Fruit fly (Drosophila melanogaster): ENCODE data around the gene CG42724.

CG42724 gene

DNA sequence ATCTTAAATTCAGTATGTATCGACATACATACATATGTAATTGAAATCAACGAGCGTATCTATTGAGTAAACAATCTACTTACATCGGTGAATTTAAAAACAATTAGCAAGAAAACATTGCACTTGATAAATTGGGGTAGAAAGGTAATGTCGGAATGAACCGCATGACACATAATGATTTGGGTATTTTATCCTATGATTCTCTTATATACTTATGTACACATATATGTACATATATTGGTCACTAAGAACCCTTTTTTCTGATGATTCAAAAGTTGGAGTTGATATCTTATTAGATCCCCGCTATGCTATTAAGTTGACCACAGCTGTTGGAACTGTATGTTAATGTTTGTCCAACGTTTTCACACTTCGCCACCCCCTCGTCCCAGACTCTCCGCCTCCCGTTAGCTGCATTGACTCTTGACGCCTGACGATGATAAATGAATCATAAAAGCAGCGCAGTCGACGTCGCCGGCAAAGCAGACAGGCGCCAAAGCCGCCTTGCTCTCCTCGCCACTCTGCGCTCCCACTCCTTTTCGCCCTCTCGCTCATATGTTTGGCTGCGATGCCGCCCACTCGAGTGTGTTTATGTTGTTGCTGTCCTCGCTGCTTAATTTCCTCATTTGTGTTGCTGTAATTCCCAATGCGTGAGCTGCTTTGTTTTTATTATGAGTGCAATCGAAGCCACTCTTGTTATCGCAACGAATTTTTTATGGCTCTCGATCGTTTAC lies 15.0 kb downstream of the CG42724 start (continued):
- TF ChIP-seq cwo (GFP tag; optimal IDR thresholded peaks at IDR 0.05) (no peak), tin (GFP tag; optimal IDR thresholded peaks at IDR 0.05) (no peak), CG15011 (GFP tag; optimal IDR thresholded peaks at IDR 0.05) (no peak), tup (GFP tag; optimal IDR thresholded peaks at IDR 0.05) (no peak), vvl (GFP tag; IDR thresholded peaks at IDR 0.05) (0 out of 2 replicates have a peak, but pooled peaks have one; percentile 9), CG2678 (tag; optimal IDR thresholded peaks at IDR 0.05) (peak; percentile 65), lov (optimal IDR thresholded peaks at IDR 0.05) (no peak), lov (GFP tag; IDR thresholded peaks at IDR 0.05) (no peak), CG15479 (GFP tag; optimal IDR thresholded peaks at IDR 0.05) (no peak), sima (GFP tag; optimal IDR thresholded peaks at IDR 0.05) (no peak), mirr (GFP tag; optimal IDR thresholded peaks at IDR 0.05) (no peak), cg (GFP tag; optimal IDR thresholded peaks at IDR 0.05) (no peak), salm (tag; optimal IDR thresholded peaks at IDR 0.05) (peak; percentile 4), CG12769 (tag; optimal IDR thresholded peaks at IDR 0.05) (no peak), nom (GFP tag; optimal IDR thresholded peaks at IDR 0.05) (no peak), unc-4 (GFP tag; IDR thresholded peaks at IDR 0.05; ENCODE audit: partially characterized antibody) (no peak), CG30431 (GFP tag; optimal IDR thresholded peaks at IDR 0.05) (no peak), CG18262 (tag; optimal IDR thresholded peaks at IDR 0.05) (peak; percentile 59), CG1647 (GFP tag; optimal IDR thresholded peaks at IDR 0.05) (peak; percentile 5), CG4404 (GFP tag; IDR thresholded peaks at IDR 0.05) (no peak), CG10267 (tag; optimal IDR thresholded peaks at IDR 0.05) (peak; percentile 21), D19A (tag; optimal IDR thresholded peaks at IDR 0.05) (peak; percentile 1), Aef1 (GFP tag; IDR thresholded peaks at IDR 0.05) (no peak), stc (GFP tag; IDR thresholded peaks at IDR 0.05) (0 out of 2 replicates have a peak, but pooled peaks have one; percentile 10), Oli (tag; optimal IDR thresholded peaks at IDR 0.05) (peak; percentile 69), oc (tag; optimal IDR thresholded peaks at IDR 0.05) (no peak), CG8478 (optimal IDR thresholded peaks at IDR 0.05) (no peak), CG17829 (tag; optimal IDR thresholded peaks at IDR 0.05) (peak; percentile 29), fd96Cb (tag; optimal IDR thresholded peaks at IDR 0.05) (peak; percentile 30), CG9876 (GFP tag; optimal IDR thresholded peaks at IDR 0.05) (no peak), Atf-2 (GFP tag; optimal IDR thresholded peaks at IDR 0.05) (no peak), CG4360 (GFP tag; IDR thresholded peaks at IDR 0.05) (peak; percentile 76), ato (GFP tag; IDR thresholded peaks at IDR 0.05; ENCODE audit: partially characterized antibody) (no peak), dmrt11E (tag; optimal IDR thresholded peaks at IDR 0.05) (peak; percentile 12), CG10274 (GFP tag; optimal IDR thresholded peaks at IDR 0.05) (no peak), CG12744 (GFP tag; optimal IDR thresholded peaks at IDR 0.05) (no peak), C15 (GFP tag; IDR thresholded peaks at IDR 0.05) (no peak), Awh (GFP tag; IDR thresholded peaks at IDR 0.05) (no peak), twi (tag; optimal IDR thresholded peaks at IDR 0.05) (no peak), Sox100B (GFP tag; optimal IDR thresholded peaks at IDR 0.05) (peak; percentile 58), CG12155 (GFP tag; optimal IDR thresholded peaks at IDR 0.05) (no peak), Ssrp (tag; optimal IDR thresholded peaks at IDR 0.05) (peak; percentile 33), stwl (tag; optimal IDR thresholded peaks at IDR 0.05) (no peak), CG18619 (GFP tag; optimal IDR thresholded peaks at IDR 0.05) (peak; percentile 41), pnt (GFP tag; optimal IDR thresholded peaks at IDR 0.05) (no peak), Kr (GFP tag; optimal IDR thresholded peaks at IDR 0.05) (no peak), CG1603 (tag; optimal IDR thresholded peaks at IDR 0.05) (peak; percentile 33), phol (tag; optimal IDR thresholded peaks at IDR 0.05) (peak; percentile 65), ab (GFP tag; optimal IDR thresholded peaks at IDR 0.05) (no peak), ac (GFP tag; optimal IDR thresholded peaks at IDR 0.05) (no peak)
